Worm (Caenorhabditis elegans): ENCODE measurements around the gene sup-10.

Gene sup-10

ce11 chrX:17528068-17528467 is at the start of gene sup-10:
Gene sup-10 (plus strand): TSS chrX:17528344.
- TF ChIP-seq hlh-1 (tag; optimal IDR thresholded peaks at IDR 0.05) = peak; percentile 52
- TF ChIP-seq unc-62 (GFP tag; optimal IDR thresholded peaks at IDR 0.05) = peak; percentile 51
- TF ChIP-seq ceh-39 (tag; optimal IDR thresholded peaks at IDR 0.05) = no peak
- TF ChIP-seq mls-2 (tag; optimal IDR thresholded peaks at IDR 0.05) = no peak

ce11 chrX:17478677-17479076 is 49.5 kb upstream of the sup-10 start:
- TF ChIP-seq unc-62 (GFP tag; optimal IDR thresholded peaks at IDR 0.05) = no peak
- no peak for TF ChIP-seq drap-1 (GFP tag; optimal IDR thresholded peaks at IDR 0.05)
- TF ChIP-seq snpc-4 (tag; optimal IDR thresholded peaks at IDR 0.05) = no peak
- no peak for TF ChIP-seq ztf-11 (tag; optimal IDR thresholded peaks at IDR 0.05)
- TF ChIP-seq nhr-76 (tag; optimal IDR thresholded peaks at IDR 0.05) = no peak
- no peak for TF ChIP-seq sem-2 (GFP tag; optimal IDR thresholded peaks at IDR 0.05)
- no peak for TF ChIP-seq unc-120 (tag; optimal IDR thresholded peaks at IDR 0.05; ENCODE audit: poor library complexity, severe bottlenecking)
- no peak for TF ChIP-seq ceh-39 (tag; optimal IDR thresholded peaks at IDR 0.05)
- no peak for TF ChIP-seq ham-2 (GFP tag; optimal IDR thresholded peaks at IDR 0.05)
- no peak for TF ChIP-seq lsy-2 (tag; optimal IDR thresholded peaks at IDR 0.05)
- no peak for TF ChIP-seq blmp-1 (tag; optimal IDR thresholded peaks at IDR 0.05)
- no peak for TF ChIP-seq nhr-28 (tag; optimal IDR thresholded peaks at IDR 0.05)
- no peak for TF ChIP-seq zip-8 (tag; optimal IDR thresholded peaks at IDR 0.05)
- TF ChIP-seq lin-32 (GFP tag; optimal IDR thresholded peaks at IDR 0.05) = no peak
- TF ChIP-seq mab-5 (tag; optimal IDR thresholded peaks at IDR 0.05) = no peak
- TF ChIP-seq elt-1 (tag; optimal IDR thresholded peaks at IDR 0.05; ENCODE audit: borderline replicate concordance, insufficient read depth) = no peak
- TF ChIP-seq unc-39 (tag; optimal IDR thresholded peaks at IDR 0.05) = no peak
- no peak for TF ChIP-seq nhr-12 (tag; optimal IDR thresholded peaks at IDR 0.05)
- TF ChIP-seq flh-1 (GFP tag; optimal IDR thresholded peaks at IDR 0.05) = no peak
- no peak for TF ChIP-seq ces-1 (GFP tag; optimal IDR thresholded peaks at IDR 0.05)

- no peak for TF ChIP-seq snpc-4 (tag; optimal IDR thresholded peaks at IDR 0.05)
- TF ChIP-seq sptf-1 (tag; optimal IDR thresholded peaks at IDR 0.05) = peak; percentile 75
- no peak for TF ChIP-seq lin-13 (tag; optimal IDR thresholded peaks at IDR 0.05)
- no peak for TF ChIP-seq lsy-2 (tag; optimal IDR thresholded peaks at IDR 0.05)
- no peak for TF ChIP-seq elt-3 (tag; optimal IDR thresholded peaks at IDR 0.05)
- no peak for TF ChIP-seq flh-1 (GFP tag; optimal IDR thresholded peaks at IDR 0.05)
- peak; percentile 58 for TF ChIP-seq mab-5 (tag; optimal IDR thresholded peaks at IDR 0.05)
- peak; percentile 88 for TF ChIP-seq blmp-1 (tag; optimal IDR thresholded peaks at IDR 0.05)
- peak; percentile 66 for TF ChIP-seq lin-32 (GFP tag; optimal IDR thresholded peaks at IDR 0.05)
- TF ChIP-seq pha-4 (tag; optimal IDR thresholded peaks at IDR 0.05) = peak; percentile 52
- peak; percentile 94 for TF ChIP-seq mls-2 (tag; optimal IDR thresholded peaks at IDR 0.05)
- peak; percentile 14 for TF ChIP-seq ceh-43 (GFP tag; optimal IDR thresholded peaks at IDR 0.05)
- no peak for TF ChIP-seq nhr-12 (tag; optimal IDR thresholded peaks at IDR 0.05)
- peak; percentile 67 for TF ChIP-seq hlh-1 (tag; optimal IDR thresholded peaks at IDR 0.05)
- TF ChIP-seq unc-39 (tag; optimal IDR thresholded peaks at IDR 0.05) = peak; percentile 60
- TF ChIP-seq mep-1 (tag; optimal IDR thresholded peaks at IDR 0.05) = peak; percentile 27
- peak; percentile 40 for TF ChIP-seq ceh-83 (GFP tag; optimal IDR thresholded peaks at IDR 0.05)
- TF ChIP-seq sem-2 (GFP tag; optimal IDR thresholded peaks at IDR 0.05) = no peak
- TF ChIP-seq nhr-76 (tag; optimal IDR thresholded peaks at IDR 0.05) = no peak
- peak; percentile 73 for TF ChIP-seq drap-1 (GFP tag; optimal IDR thresholded peaks at IDR 0.05)
- TF ChIP-seq tbx-8 (GFP tag; optimal IDR thresholded peaks at IDR 0.05) = no peak
- no peak for TF ChIP-seq zip-8 (tag; optimal IDR thresholded peaks at IDR 0.05)
- no peak for TF ChIP-seq bed-3 (GFP tag; optimal IDR thresholded peaks at IDR 0.05)
- peak; percentile 90 for TF ChIP-seq ces-1 (GFP tag; optimal IDR thresholded peaks at IDR 0.05)
- peak; percentile 10 for TF ChIP-seq nhr-2 (tag; optimal IDR thresholded peaks at IDR 0.05)
- peak; percentile 92 for TF ChIP-seq unc-120 (tag; optimal IDR thresholded peaks at IDR 0.05; ENCODE audit: poor library complexity, severe bottlenecking)
- peak; percentile 61 for TF ChIP-seq ztf-11 (tag; optimal IDR thresholded peaks at IDR 0.05)
- TF ChIP-seq cnd-1 (tag; optimal IDR thresholded peaks at IDR 0.05) = peak; percentile 57
- no peak for TF ChIP-seq elt-1 (tag; optimal IDR thresholded peaks at IDR 0.05; ENCODE audit: borderline replicate concordance, insufficient read depth)
- TF ChIP-seq nhr-28 (tag; optimal IDR thresholded peaks at IDR 0.05) = no peak
- TF ChIP-seq ceh-39 (tag; optimal IDR thresholded peaks at IDR 0.05) = no peak
- peak; percentile 99 for TF ChIP-seq ham-2 (GFP tag; optimal IDR thresholded peaks at IDR 0.05)
- peak; percentile 94 for TF ChIP-seq unc-62 (GFP tag; optimal IDR thresholded peaks at IDR 0.05)
- peak; percentile 70 for TF ChIP-seq nhr-237 (tag; optimal IDR thresholded peaks at IDR 0.05)
- no peak for TF ChIP-seq M03D4.4 (tag; optimal IDR thresholded peaks at IDR 0.05)
These were observed 48.2 kb upstream of the sup-10 start for ce11 chrX:17479694-17480574.
